Worm (Caenorhabditis elegans): ENCODE measurements around the gene luc-7L3.

ce11 chrII:104234-104633 is 6.4 kb upstream of the luc-7L3 start, which contains the start of gene col-68:
- TF ChIP-seq tra-4 (tag; optimal IDR thresholded peaks at IDR 0.05) (no peak), aly-1 (tag; optimal IDR thresholded peaks at IDR 0.05) (no peak), ama-1 (optimal IDR thresholded peaks at IDR 0.05) (no peak), ceh-13 (GFP tag; optimal IDR thresholded peaks at IDR 0.05) (no peak), ceh-36 (tag; optimal IDR thresholded peaks at IDR 0.05) (no peak), hmbx-1 (tag; optimal IDR thresholded peaks at IDR 0.05) (no peak)

Data from whole organism, early embryonic.